Fruit fly (Drosophila melanogaster): ENCODE measurements around the gene MED10.

The MED10 gene

DNA sequence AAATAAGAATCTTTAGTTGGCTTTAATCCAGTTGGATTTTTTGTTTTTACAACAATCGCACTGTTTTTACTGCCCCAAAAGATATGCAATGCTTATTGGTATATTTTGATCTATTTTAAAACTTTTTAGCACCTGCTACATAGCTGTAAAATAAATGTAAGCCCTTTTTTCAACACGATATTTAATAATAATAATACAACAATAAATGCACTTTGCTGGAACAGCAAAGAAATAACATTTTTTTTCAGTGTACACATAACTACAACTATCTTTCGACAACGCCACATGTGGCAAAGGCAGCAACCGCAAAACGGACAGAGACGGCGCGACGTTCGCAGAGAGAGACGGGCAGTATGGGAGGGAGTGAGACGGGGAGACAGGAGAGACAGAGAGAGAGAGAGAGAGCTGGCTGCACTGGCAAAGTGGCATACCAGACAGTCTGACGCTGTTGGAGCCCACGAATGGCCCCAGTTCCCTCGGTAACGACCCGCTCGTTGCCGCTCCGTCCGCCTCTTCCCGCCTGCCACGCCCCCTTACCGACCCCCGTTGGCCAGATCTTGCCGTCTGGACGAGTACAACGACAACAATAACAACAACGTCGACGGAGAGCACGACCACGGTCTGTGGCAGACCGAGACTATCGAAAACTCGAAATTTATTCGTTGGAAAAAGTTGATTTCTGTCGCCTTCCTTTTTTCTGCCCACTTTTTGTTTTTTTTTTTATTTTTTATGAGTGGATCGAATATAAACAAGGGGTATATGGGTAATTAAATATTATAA is 20.5 kb upstream of the MED10 start (continued):
- peak; percentile 31 for TF ChIP-seq CoRest (tag; optimal IDR thresholded peaks at IDR 0.05)
- TF ChIP-seq CG6683 (GFP tag; optimal IDR thresholded peaks at IDR 0.05), result no peak
- no peak for TF ChIP-seq pzg (GFP tag; optimal IDR thresholded peaks at IDR 0.05)
- TF ChIP-seq Six4 (GFP tag; optimal IDR thresholded peaks at IDR 0.05), result no peak
- no peak for TF ChIP-seq CG12299 (tag; optimal IDR thresholded peaks at IDR 0.05)
- TF ChIP-seq CG17361 (GFP tag; IDR thresholded peaks at IDR 0.05), result no peak; the same call in 2 of the 3 replicates
- peak in 1 of 2 experiments; percentile 20 for TF ChIP-seq Hr51 (GFP tag; optimal IDR thresholded peaks at IDR 0.05)
- no peak for TF ChIP-seq CG10267 (tag; optimal IDR thresholded peaks at IDR 0.05)
- TF ChIP-seq Trl (optimal IDR thresholded peaks at IDR 0.05), result peak in 1 of 2 experiments; percentile 17
- no peak for TF ChIP-seq Trl (GFP tag; optimal IDR thresholded peaks at IDR 0.05)
- TF ChIP-seq CG7839 (tag; optimal IDR thresholded peaks at IDR 0.05), result peak; percentile 17
- TF ChIP-seq Ets65A (GFP tag), result no peak
- TF ChIP-seq Dip2 (GFP tag; IDR thresholded peaks at IDR 0.05), result no peak
- peak; percentile 2 for TF ChIP-seq run (tag; optimal IDR thresholded peaks at IDR 0.05)
- peak; percentile 48 for TF ChIP-seq Oli (tag; optimal IDR thresholded peaks at IDR 0.05)
- no peak for TF ChIP-seq CG15514 (GFP tag; optimal IDR thresholded peaks at IDR 0.05)
- peak; percentile 34 for TF ChIP-seq CG14710 (tag; optimal IDR thresholded peaks at IDR 0.05)
- TF ChIP-seq CG30431 (GFP tag; optimal IDR thresholded peaks at IDR 0.05), result no peak
- TF ChIP-seq Sox102F (GFP tag; optimal IDR thresholded peaks at IDR 0.05), result peak; percentile 36
- no peak for TF ChIP-seq CG12659 (GFP tag; optimal IDR thresholded peaks at IDR 0.05)
- 0 out of 2 replicates have a peak, but pooled peaks have one; percentile 26 for TF ChIP-seq Nf-YA (GFP tag; IDR thresholded peaks at IDR 0.05)
- TF ChIP-seq CG10979 (tag; optimal IDR thresholded peaks at IDR 0.05), result peak; percentile 8
- TF ChIP-seq sd (tag; optimal IDR thresholded peaks at IDR 0.05), result peak; percentile 23
- peak; percentile 56 for TF ChIP-seq CG7556 (GFP tag; optimal IDR thresholded peaks at IDR 0.05)
- 0 out of 2 replicates have a peak, but pooled peaks have one; percentile 30 for TF ChIP-seq CG32532 (GFP tag; IDR thresholded peaks at IDR 0.05)
- TF ChIP-seq slbo (GFP tag; IDR thresholded peaks at IDR 0.05), result no peak
- no peak for TF ChIP-seq CG8924 (tag; optimal IDR thresholded peaks at IDR 0.05)
- TF ChIP-seq ato (GFP tag; IDR thresholded peaks at IDR 0.05; ENCODE audit: partially characterized antibody), result 0 out of 2 replicates have a peak, but pooled peaks have one; percentile 27
- peak; percentile 12 for TF ChIP-seq Hr3 (GFP tag; optimal IDR thresholded peaks at IDR 0.05)
- TF ChIP-seq unpg (GFP tag; optimal IDR thresholded peaks at IDR 0.05), result peak; percentile 19
- no peak for TF ChIP-seq prd (optimal IDR thresholded peaks at IDR 0.05)
- 0 out of 3 replicates have a peak, but pooled peaks have one; percentile 15 for TF ChIP-seq prd (GFP tag; IDR thresholded peaks at IDR 0.05)
- peak; percentile 82 for TF ChIP-seq CG10321 (GFP tag; IDR thresholded peaks at IDR 0.05)
- no peak for TF ChIP-seq Ets97D (GFP tag; optimal IDR thresholded peaks at IDR 0.05)
- 0 out of 3 replicates have a peak, but pooled peaks have one; percentile 7 for TF ChIP-seq Optix (GFP tag; IDR thresholded peaks at IDR 0.05)
- TF ChIP-seq sens (GFP tag), result peak; percentile 43
- TF ChIP-seq CG17385 (GFP tag; optimal IDR thresholded peaks at IDR 0.05), result peak; percentile 4
- peak; percentile 60 for TF ChIP-seq gem (tag; optimal IDR thresholded peaks at IDR 0.05)
- no peak for TF ChIP-seq seq (GFP tag; IDR thresholded peaks at IDR 0.05)
- TF ChIP-seq CG12744 (GFP tag; optimal IDR thresholded peaks at IDR 0.05), result no peak
- TF ChIP-seq MBD-R2 (GFP tag; IDR thresholded peaks at IDR 0.05), result 0 out of 2 replicates have a peak, but pooled peaks have one; percentile 6
- TF ChIP-seq esg (GFP tag; conservative IDR thresholded peaks at IDR 0.05), result no peak
- TF ChIP-seq Ptx1 (GFP tag; IDR thresholded peaks at IDR 0.05), result 0 out of 2 replicates have a peak, but pooled peaks have one; percentile 30
- no peak for TF ChIP-seq CG3407 (GFP tag; optimal IDR thresholded peaks at IDR 0.05)
- no peak for TF ChIP-seq zen2 (GFP tag; IDR thresholded peaks at IDR 0.05; ENCODE audit: partially characterized antibody)
- TF ChIP-seq bsh (GFP tag; optimal IDR thresholded peaks at IDR 0.05), result peak; percentile 3 to 72
- TF ChIP-seq Opbp (GFP tag; IDR thresholded peaks at IDR 0.05; ENCODE audit: partially characterized antibody), result 0 out of 3 replicates have a peak, but pooled peaks have one; percentile 9
- TF ChIP-seq NC2α (GFP tag; optimal IDR thresholded peaks at IDR 0.05), result no peak

Data from whole organism, embryonic.